Fruit fly (Drosophila melanogaster) whole organism, embryonic: ENCODE measurements around the gene CG2021.

Experiments
- CG11085 ChIP-seq: fragments of 200-800 bp; sonication (Bioruptor generic); IDR thresholded peaks from 2 replicates; pipeline ENCODE4 v1.3.6; 2022; ENCODE audit warnings: missing biosample characterization, missing genetic modification characterization
- CG11398 ChIP-seq: fragments of 200-800 bp; sonication (Bioruptor generic); optimal IDR thresholded peaks from 2 replicates; lab custom pipeline; 2016; ENCODE audit warnings: missing biosample characterization, missing genetic modification characterization
- CG12071 ChIP-seq: fragments of 200-800 bp; sonication (Bioruptor generic); optimal IDR thresholded peaks from 3 replicates; lab custom pipeline; 2018; ENCODE audit warnings: missing biosample characterization, mild to moderate bottlenecking, missing genetic modification characterization
- CG12219 ChIP-seq: fragments of 200-800 bp; sonication (Bioruptor generic); optimal IDR thresholded peaks from 3 replicates; lab custom pipeline; 2018; ENCODE audit warnings: missing biosample characterization, mild to moderate bottlenecking, missing genetic modification characterization
- CG12744 ChIP-seq: fragments of 200-800 bp; sonication (Bioruptor generic); optimal IDR thresholded peaks from 2 replicates; lab custom pipeline; 2016; ENCODE audit warnings: missing biosample characterization, missing genetic modification characterization
- CG14441 ChIP-seq: fragments of 200-800 bp; sonication (Bioruptor generic); IDR thresholded peaks from 2 replicates; pipeline ENCODE4 v1.3.6; 2022; ENCODE audit warnings: missing biosample characterization, missing genetic modification characterization
- CG14667 ChIP-seq: fragments of 200-800 bp; sonication (Bioruptor generic); IDR thresholded peaks from 2 replicates; pipeline ENCODE4 v1.3.6; 2022; ENCODE audit warnings: missing biosample characterization, missing genetic modification characterization
- CG18599 ChIP-seq: fragments of 200-800 bp; sonication (Bioruptor generic); optimal IDR thresholded peaks from 3 replicates; lab custom pipeline; 2017; ENCODE audit warnings: missing biosample characterization, missing genetic modification characterization, mild to moderate bottlenecking, moderate library complexity, missing genetic modification reagents
- CG3163 ChIP-seq: fragments of 200-800 bp; sonication (Bioruptor generic); optimal IDR thresholded peaks from 3 replicates; lab custom pipeline; 2016; ENCODE audit warnings: missing biosample characterization, missing genetic modification characterization
- CG4328 ChIP-seq: fragments of 200-800 bp; sonication (Bioruptor generic); optimal IDR thresholded peaks from 3 replicates; lab custom pipeline; 2017; ENCODE audit warnings: missing biosample characterization, missing genetic modification reagents, missing genetic modification characterization
- CG4424 ChIP-seq: fragments of 200-800 bp; sonication (Bioruptor generic); optimal IDR thresholded peaks from 3 replicates; lab custom pipeline; 2016; ENCODE audit warnings: missing biosample characterization, missing genetic modification characterization
- CG4820 ChIP-seq: fragments of 200-800 bp; sonication (Bioruptor generic); optimal IDR thresholded peaks from 3 replicates; lab custom pipeline; 2016; ENCODE audit warnings: missing biosample characterization, missing genetic modification characterization
- CG4854 ChIP-seq: fragments of 200-800 bp; sonication (Bioruptor generic); optimal IDR thresholded peaks from 2 replicates; lab custom pipeline; 2016; ENCODE audit warnings: missing biosample characterization, missing genetic modification characterization, inconsistent platforms
- CG5953 ChIP-seq: fragments of 200-800 bp; sonication (Bioruptor generic); IDR thresholded peaks from 2 replicates; pipeline ENCODE4 v1.3.6; 2022; ENCODE audit warnings: missing biosample characterization, missing genetic modification characterization
- CG9876 ChIP-seq: fragments of 200-800 bp; sonication (Bioruptor generic); optimal IDR thresholded peaks from 2 replicates; lab custom pipeline; 2016; ENCODE audit warnings: missing biosample characterization, missing genetic modification characterization
- CTCF ChIP-seq: fragments of 200-800 bp; sonication (Bioruptor generic); optimal IDR thresholded peaks from 2 replicates; lab custom pipeline; 2017; ENCODE audit warnings: missing biosample characterization, mild to moderate bottlenecking, missing genetic modification characterization, moderate library complexity
- D ChIP-seq, 2 experiments: fragments of 200-800 bp in 1 of 2; fragments of >200 bp in 1 of 2; sonication (Bioruptor generic) in 1 of 2; optimal IDR thresholded peaks; 2 replicates in 1 of 2; 3 replicates in 1 of 2; lab custom pipeline; 2017; ENCODE audit warnings: mild to moderate bottlenecking in 1 of 2, missing biosample characterization in 1 of 2, missing genetic modification characterization in 1 of 2, missing genetic modification reagents in 1 of 2
- Dll ChIP-seq: fragments of 200-800 bp; sonication (Bioruptor generic); IDR thresholded peaks from 4 replicates; pipeline ENCODE4 v1.3.6; 2022; ENCODE audit warnings: missing biosample characterization, missing genetic modification characterization; ENCODE audit not compliant: partially characterized antibody
- Dref ChIP-seq: fragments of 200-800 bp; sonication (Bioruptor generic); IDR thresholded peaks from 2 replicates; pipeline ENCODE4 v1.3.6; 2022; ENCODE audit warnings: missing biosample characterization, missing genetic modification characterization
- ERR ChIP-seq: fragments of 200-800 bp; sonication (Bioruptor generic); optimal IDR thresholded peaks from 2 replicates; lab custom pipeline; 2016; ENCODE audit warnings: missing biosample characterization, missing genetic modification characterization
- Elba2 ChIP-seq: fragments of 200-800 bp; sonication (Bioruptor generic); optimal IDR thresholded peaks from 3 replicates; lab custom pipeline; 2016; ENCODE audit warnings: missing biosample characterization, missing genetic modification characterization
- Fer1 ChIP-seq: fragments of 200-800 bp; sonication (Bioruptor generic); optimal IDR thresholded peaks from 2 replicates; lab custom pipeline; 2017; ENCODE audit warnings: missing biosample characterization, mild to moderate bottlenecking, missing genetic modification characterization
- Meics ChIP-seq: fragments of 200-800 bp; sonication (Bioruptor generic); optimal IDR thresholded peaks from 2 replicates; lab custom pipeline; 2017; ENCODE audit warnings: missing biosample characterization, mild to moderate bottlenecking, missing genetic modification characterization
- Nf-YC ChIP-seq: fragments of 200-800 bp; optimal IDR thresholded peaks from 3 replicates; lab custom pipeline; 2019; ENCODE audit warnings: missing biosample characterization, mild to moderate bottlenecking, missing genetic modification characterization, moderate library complexity
- Oli ChIP-seq: fragments of 200-800 bp; sonication (Bioruptor generic); optimal IDR thresholded peaks from 2 replicates; lab custom pipeline; 2018; ENCODE audit warnings: missing biosample characterization, mild to moderate bottlenecking, missing genetic modification characterization, moderate library complexity
- Scr ChIP-seq: fragments of 200-800 bp; sonication (Bioruptor generic); IDR thresholded peaks from 2 replicates; pipeline ENCODE4 v1.3.6; 2022; ENCODE audit warnings: missing biosample characterization, missing genetic modification characterization; ENCODE audit not compliant: partially characterized antibody
- Side ChIP-seq: fragments of 200-800 bp; sonication (Bioruptor generic); optimal IDR thresholded peaks from 2 replicates; lab custom pipeline; 2016; ENCODE audit warnings: missing biosample characterization, missing genetic modification characterization
- Ssrp ChIP-seq: fragments of 200-800 bp; sonication (Bioruptor generic); optimal IDR thresholded peaks from 2 replicates; lab custom pipeline; 2018; ENCODE audit warnings: missing biosample characterization, mild to moderate bottlenecking, missing genetic modification characterization, moderate library complexity
- ab ChIP-seq: fragments of 200-800 bp; sonication (Bioruptor generic); optimal IDR thresholded peaks from 2 replicates; lab custom pipeline; 2016; ENCODE audit warnings: missing biosample characterization, missing genetic modification characterization
- az2 ChIP-seq: fragments of 200-800 bp; sonication (Bioruptor generic); optimal IDR thresholded peaks from 3 replicates; lab custom pipeline; 2016; ENCODE audit warnings: missing biosample characterization, missing genetic modification characterization
- ewg ChIP-seq: fragments of 200-800 bp; sonication (Bioruptor generic); optimal IDR thresholded peaks from 3 replicates; lab custom pipeline; 2017; ENCODE audit warnings: mild to moderate bottlenecking, missing biosample characterization, missing genetic modification reagents, missing genetic modification characterization
- exex ChIP-seq: fragments of 200-800 bp; sonication (Bioruptor generic); optimal IDR thresholded peaks from 4 replicates; lab custom pipeline; 2018; ENCODE audit warnings: missing biosample characterization, mild to moderate bottlenecking, missing genetic modification characterization, moderate library complexity
- ftz-f1 ChIP-seq: fragments of 200-800 bp; sonication (Bioruptor generic); optimal IDR thresholded peaks from 2 replicates; lab custom pipeline; 2016; ENCODE audit warnings: missing biosample characterization, missing genetic modification characterization
- gsb ChIP-seq: fragments of 200-800 bp; sonication (Bioruptor generic); IDR thresholded peaks from 2 replicates; pipeline ENCODE4 v1.3.6; 2022; ENCODE audit warnings: missing biosample characterization, missing genetic modification characterization
- h ChIP-seq: fragments of >200 bp; optimal IDR thresholded peaks from 2 replicates; lab custom pipeline; 2017
- hb ChIP-seq: fragments of 200-800 bp; sonication (Bioruptor generic); IDR thresholded peaks from 3 replicates; pipeline ENCODE4 v1.3.6; 2022; ENCODE audit warnings: missing biosample characterization, missing genetic modification characterization; ENCODE audit not compliant: partially characterized antibody
- hth ChIP-seq: fragments of >200 bp; optimal IDR thresholded peaks from 2 replicates; lab custom pipeline; 2017; ENCODE audit warnings: inconsistent platforms
- klu ChIP-seq: fragments of 200-800 bp; sonication (Bioruptor generic); IDR thresholded peaks from 2 replicates; pipeline ENCODE4 v1.3.6; 2022; ENCODE audit warnings: missing biosample characterization, missing genetic modification characterization
- nerfin-1 ChIP-seq: fragments of 200-800 bp; sonication (Bioruptor generic); optimal IDR thresholded peaks from 3 replicates; lab custom pipeline; 2019; ENCODE audit warnings: missing biosample characterization, mild to moderate bottlenecking, missing genetic modification characterization, moderate library complexity
- nerfin-2 ChIP-seq: fragments of 200-800 bp; sonication (Bioruptor generic); IDR thresholded peaks from 2 replicates; pipeline ENCODE4 v1.3.6; 2022; ENCODE audit warnings: missing biosample characterization, missing genetic modification characterization; ENCODE audit not compliant: partially characterized antibody
- p53 ChIP-seq: fragments of 200-800 bp; sonication (Bioruptor generic); optimal IDR thresholded peaks from 2 replicates; lab custom pipeline; 2016; ENCODE audit warnings: missing biosample characterization, missing genetic modification characterization
- prd ChIP-seq, 3 experiments: fragments of >200 bp in 2 of 3; fragments of 200-800 bp in 1 of 3; sonication (Bioruptor generic) in 1 of 3; optimal IDR thresholded peaks in 2 of 3; IDR thresholded peaks in 1 of 3; 2 replicates in 2 of 3; 3 replicates in 1 of 3; pipeline versions ENCODE4 v1.3.6 to Lab custom; 2017 to 2022; ENCODE audit warnings: missing biosample characterization in 1 of 3, missing genetic modification characterization in 1 of 3
- slou ChIP-seq: fragments of 200-800 bp; sonication (Bioruptor generic); optimal IDR thresholded peaks from 3 replicates; lab custom pipeline; 2016; ENCODE audit warnings: missing biosample characterization, missing genetic modification characterization
- stc ChIP-seq: fragments of 200-800 bp; sonication (Bioruptor generic); IDR thresholded peaks from 2 replicates; pipeline ENCODE4 v1.3.6; 2022; ENCODE audit warnings: missing biosample characterization, missing genetic modification characterization
- sug ChIP-seq: fragments of 200-800 bp; optimal IDR thresholded peaks from 2 replicates; lab custom pipeline; 2019; ENCODE audit warnings: missing biosample characterization, mild to moderate bottlenecking, missing genetic modification characterization, moderate library complexity
- tll ChIP-seq, 2 experiments: fragments of 200-800 bp in 1 of 2; fragments of >200 bp in 1 of 2; sonication (Bioruptor generic) in 1 of 2; optimal IDR thresholded peaks; 2 replicates each; lab custom pipeline; 2017 to 2019; ENCODE audit warnings: missing biosample characterization in 2 of 2, missing genetic modification characterization in 2 of 2, mild to moderate bottlenecking in 1 of 2, moderate library complexity in 1 of 2
- tx ChIP-seq: fragments of 200-800 bp; sonication (Bioruptor generic); optimal IDR thresholded peaks from 2 replicates; lab custom pipeline; 2016; ENCODE audit warnings: missing biosample characterization, missing genetic modification characterization
- wek ChIP-seq: fragments of 200-800 bp; sonication (Bioruptor generic); optimal IDR thresholded peaks from 3 replicates; lab custom pipeline; 2018; ENCODE audit warnings: missing biosample characterization, mild to moderate bottlenecking, missing genetic modification characterization, moderate library complexity

Gene CG2021

dm6 chr3L:1774713-1775648 lies 2.2 kb downstream of the CG2021 start, which contains the start of the genes CG13933 and PolD2 (continued):
- peak; percentile 99 for TF ChIP-seq Oli
- TF ChIP-seq stc = peak; percentile 99
- TF ChIP-seq CG11085 (GFP tag; lab: Robert Waterston, UW) = peak; percentile 96
- no peak for TF ChIP-seq h (lab: Kevin White, UChicago)
- peak; percentile 95 for TF ChIP-seq sug (tag; lab: Kevin White, UChicago)
- TF ChIP-seq nerfin-1 (tag; lab: Kevin White, UChicago) = no peak
- TF ChIP-seq Scr (GFP tag; lab: Robert Waterston, UW) = peak; percentile 83
- no peak for TF ChIP-seq CG4854 (GFP tag; lab: Kevin White, UChicago)
- TF ChIP-seq Fer1 (GFP tag; lab: Kevin White, UChicago) = no peak
- TF ChIP-seq CG4328 (GFP tag; lab: Kevin White, UChicago) = peak; percentile 20
- peak; percentile 71 for TF ChIP-seq CG4820
- peak; percentile 64 for TF ChIP-seq exex (tag; lab: Kevin White, UChicago)
- peak; percentile 98 for TF ChIP-seq Ssrp
- no peak for TF ChIP-seq tll (GFP tag; optimal IDR thresholded peaks at IDR 0.05; lab: Kevin White, UChicago)
- TF ChIP-seq CG18599 (GFP tag; lab: Kevin White, UChicago) = no peak
- peak; percentile 93 for TF ChIP-seq ewg (GFP tag; lab: Kevin White, UChicago)
- TF ChIP-seq Meics (GFP tag; lab: Kevin White, UChicago) = peak; percentile 88
- peak; percentile 68 for TF ChIP-seq Dref (GFP tag; lab: Robert Waterston, UW)
- TF ChIP-seq CG3163 = peak; percentile 50
- peak; percentile 81 for TF ChIP-seq ERR (GFP tag; lab: Kevin White, UChicago)
- peak; percentile 24 for TF ChIP-seq wek (GFP tag; lab: Kevin White, UChicago)
- TF ChIP-seq Side (GFP tag; lab: Kevin White, UChicago) = peak; percentile 74
- TF ChIP-seq D (optimal IDR thresholded peaks at IDR 0.05; lab: Kevin White, UChicago) = no peak
- TF ChIP-seq D (GFP tag; optimal IDR thresholded peaks at IDR 0.05; lab: Kevin White, UChicago) = no peak
- TF ChIP-seq p53 (GFP tag; lab: Kevin White, UChicago) = peak; percentile 24
- peak; percentile 84 for TF ChIP-seq slou
- peak; percentile 95 for TF ChIP-seq nerfin-2 (GFP tag; lab: Robert Waterston, UW)
- no peak for TF ChIP-seq CG4424 (GFP tag; lab: Kevin White, UChicago)
- TF ChIP-seq CG11398 (GFP tag; lab: Kevin White, UChicago) = peak; percentile 79
- TF ChIP-seq tx = peak; percentile 83
- no peak for TF ChIP-seq prd (optimal IDR thresholded peaks at IDR 0.05; lab: Kevin White, UChicago)
- peak; percentile 99 for TF ChIP-seq prd (GFP tag; IDR thresholded peaks at IDR 0.05; lab: Robert Waterston, UW)
- TF ChIP-seq CG14667 (GFP tag; lab: Robert Waterston, UW) = peak; percentile 91
- peak; percentile 61; the same call in 1 of the 2 replicates for TF ChIP-seq klu (GFP tag; lab: Robert Waterston, UW)
- TF ChIP-seq CG12071 (GFP tag; lab: Kevin White, UChicago) = no peak
- TF ChIP-seq CG12744 (GFP tag; lab: Kevin White, UChicago) = no peak
- peak; percentile 75 for TF ChIP-seq ab (GFP tag; lab: Kevin White, UChicago)
- peak; percentile 98 for TF ChIP-seq az2 (GFP tag; lab: Kevin White, UChicago)
- TF ChIP-seq CG9876 (GFP tag; lab: Kevin White, UChicago) = peak; percentile 52
- no peak for TF ChIP-seq CTCF
- TF ChIP-seq Nf-YC = no peak
- TF ChIP-seq Dll (GFP tag; lab: Robert Waterston, UW) = peak; percentile 80
- TF ChIP-seq CG5953 (GFP tag; lab: Robert Waterston, UW) = peak; percentile 98
- no peak for TF ChIP-seq hth (lab: Kevin White, UChicago)
- TF ChIP-seq CG14441 (GFP tag; lab: Robert Waterston, UW) = peak; percentile 99
- peak; percentile 96 for TF ChIP-seq gsb (GFP tag; lab: Robert Waterston, UW)
- peak; percentile 93 for TF ChIP-seq CG12219 (GFP tag; lab: Kevin White, UChicago)
- TF ChIP-seq ftz-f1 (GFP tag; lab: Kevin White, UChicago) = no peak
- peak; percentile 90 for TF ChIP-seq hb (GFP tag; lab: Robert Waterston, UW)
- peak; percentile 60 for TF ChIP-seq Elba2 (GFP tag; lab: Kevin White, UChicago)
